Worm (Caenorhabditis elegans) whole organism, L4 larva: ENCODE measurements around the gene ephx-1.

Source experiments
- F10B5.3 ChIP-seq: sonication (generic microtip); optimal IDR thresholded peaks from 2 replicates; lab custom pipeline; 2016; ENCODE audit warnings: mild to moderate bottlenecking, missing genetic modification characterization, missing compliant biosample characterization
- egl-27 ChIP-seq: sonication (generic microtip); optimal IDR thresholded peaks from 3 replicates; lab custom pipeline; 2017; ENCODE audit warnings: missing biosample characterization, missing genetic modification reagents, missing genetic modification characterization
- mdl-1 ChIP-seq, 2 experiments: fragments of 150-350 bp in 1 of 2; sonication (generic microtip) in 1 of 2; optimal IDR thresholded peaks; 2 replicates each; lab custom pipeline; 2014 to 2017; ENCODE audit warnings: missing biosample characterization in 2 of 2, missing genetic modification characterization in 2 of 2
- nhr-48 ChIP-seq: sonication (generic microtip); optimal IDR thresholded peaks from 2 replicates; lab custom pipeline; 2016; ENCODE audit warnings: mild to moderate bottlenecking, missing genetic modification characterization, missing compliant biosample characterization
- skn-1 ChIP-seq: fragments of 150-350 bp; optimal IDR thresholded peaks from 2 replicates; lab custom pipeline; 2014; ENCODE audit warnings: missing biosample characterization, missing genetic modification characterization

DNA sequence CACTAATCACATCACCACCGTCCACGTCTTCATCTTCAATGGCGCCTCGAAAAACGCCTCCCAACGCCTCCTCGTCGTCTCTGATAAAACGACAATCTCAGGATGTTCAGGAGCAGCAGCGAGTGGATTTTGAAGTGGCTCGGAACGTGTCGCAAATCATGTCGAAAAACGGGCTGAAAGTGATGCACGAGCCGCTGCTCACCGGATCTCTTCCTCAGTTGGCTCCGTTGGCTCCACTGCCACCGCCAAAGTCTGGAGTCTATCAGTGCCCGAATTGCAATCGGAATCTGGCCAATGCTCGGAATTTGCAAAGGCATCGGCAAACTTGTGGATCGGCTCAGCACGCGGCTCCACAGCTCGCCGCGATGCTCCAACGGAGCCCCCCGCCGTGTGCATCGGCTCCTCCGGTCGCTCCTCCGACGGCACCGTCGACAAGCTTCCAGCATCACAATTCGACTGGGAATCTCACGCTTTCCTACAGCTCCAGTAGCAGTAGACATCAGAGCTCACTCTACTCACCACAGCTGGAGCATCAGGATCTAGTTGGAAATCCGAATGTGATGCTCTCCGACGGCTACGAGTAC lies 40.3 kb upstream of the ephx-1 start:
- TF ChIP-seq egl-27 (no peak), nhr-48 (tag; lab: Kevin White, UChicago) (no peak), mdl-1 (tag; optimal IDR thresholded peaks at IDR 0.05; lab: Kevin White, UChicago) (no peak), F10B5.3 (no peak), skn-1 (tag; lab: Kevin White, UChicago) (no peak)
